Worm (Caenorhabditis elegans) whole organism, L3 larva: ENCODE measurements around the gene F54H12.8.

Experiments used
- ama-1 ChIP-seq: fragments of 150-350 bp; optimal IDR thresholded peaks from 2 replicates; lab custom pipeline; 2018
- ceh-16 ChIP-seq: sonication (generic microtip); optimal IDR thresholded peaks from 2 replicates; lab custom pipeline; 2017; ENCODE audit warnings: missing biosample characterization, missing genetic modification characterization
- ceh-28 ChIP-seq: fragments of 150-350 bp; optimal IDR thresholded peaks from 2 replicates; lab custom pipeline; 2014; ENCODE audit warnings: missing biosample characterization, missing genetic modification reagents, missing genetic modification characterization
- ceh-82 ChIP-seq: fragments of 150-350 bp; optimal IDR thresholded peaks from 2 replicates; lab custom pipeline; 2014; ENCODE audit warnings: missing biosample characterization, missing genetic modification characterization
- daf-12 ChIP-seq: fragments of 150-350 bp; optimal IDR thresholded peaks from 2 replicates; lab custom pipeline; 2014; ENCODE audit warnings: missing biosample characterization, missing genetic modification reagents, missing genetic modification characterization
- egl-27 ChIP-seq: sonication (generic microtip); optimal IDR thresholded peaks from 4 replicates; lab custom pipeline; 2017; ENCODE audit warnings: missing biosample characterization, missing genetic modification reagents, missing genetic modification characterization
- egl-5 ChIP-seq: fragments of 150-350 bp; optimal IDR thresholded peaks from 2 replicates; lab custom pipeline; 2017; ENCODE audit warnings: missing biosample characterization, missing genetic modification reagents, missing genetic modification characterization, inconsistent platforms
- elt-2 ChIP-seq: sonication (generic microtip); optimal IDR thresholded peaks from 2 replicates; lab custom pipeline; 2016; ENCODE audit warnings: missing genetic modification reagents, mild to moderate bottlenecking, missing genetic modification characterization, missing compliant biosample characterization
- elt-3 ChIP-seq, 3 experiments: fragments of 150-350 bp in 1 of 3; sonication (generic microtip) in 2 of 3; optimal IDR thresholded peaks; 2 replicates in 2 of 3; 4 replicates in 1 of 3; lab custom pipeline; 2014 to 2017; ENCODE audit warnings: missing biosample characterization in 3 of 3, missing genetic modification characterization in 3 of 3
- eor-1 ChIP-seq, 2 experiments: fragments of 150-350 bp; optimal IDR thresholded peaks; 2 replicates each; lab custom pipeline; 2014 to 2018; ENCODE audit warnings: missing biosample characterization in 2 of 2, missing genetic modification characterization in 2 of 2
- fkh-10 ChIP-seq: sonication (generic microtip); optimal IDR thresholded peaks from 2 replicates; lab custom pipeline; 2017; ENCODE audit warnings: missing biosample characterization, missing genetic modification reagents, missing genetic modification characterization
- fkh-2 ChIP-seq: fragments of 150-350 bp; optimal IDR thresholded peaks from 2 replicates; lab custom pipeline; 2014; ENCODE audit warnings: missing biosample characterization, missing genetic modification reagents, missing genetic modification characterization
- fos-1 ChIP-seq: fragments of 150-350 bp; optimal IDR thresholded peaks from 2 replicates; lab custom pipeline; 2014; ENCODE audit warnings: missing biosample characterization, missing genetic modification characterization
- hmg-11 ChIP-seq: sonication (generic microtip); optimal IDR thresholded peaks from 2 replicates; lab custom pipeline; 2016; ENCODE audit warnings: missing genetic modification characterization, missing compliant biosample characterization
- jun-1 ChIP-seq: fragments of 150-350 bp; optimal IDR thresholded peaks from 2 replicates; lab custom pipeline; 2014; ENCODE audit warnings: missing biosample characterization, missing genetic modification reagents, missing genetic modification characterization
- lin-15B ChIP-seq: fragments of 150-350 bp; optimal IDR thresholded peaks from 2 replicates; lab custom pipeline; 2014; ENCODE audit warnings: missing biosample characterization, missing genetic modification characterization
- lin-39 ChIP-seq: fragments of 150-350 bp; optimal IDR thresholded peaks from 2 replicates; lab custom pipeline; 2018; ENCODE audit warnings: missing biosample characterization, missing genetic modification reagents, missing genetic modification characterization
- lsy-12 ChIP-seq: sonication (generic microtip); optimal IDR thresholded peaks from 2 replicates; lab custom pipeline; 2016; ENCODE audit warnings: mild to moderate bottlenecking, missing genetic modification characterization, missing compliant biosample characterization
- mdl-1 ChIP-seq: fragments of 150-350 bp; optimal IDR thresholded peaks from 2 replicates; lab custom pipeline; 2014; ENCODE audit warnings: missing biosample characterization, missing genetic modification characterization
- mml-1 ChIP-seq: fragments of 150-350 bp; sonication (generic microtip); optimal IDR thresholded peaks from 3 replicates; lab custom pipeline; 2014; ENCODE audit warnings: missing biosample characterization, missing genetic modification characterization
- nfya-1 ChIP-seq: sonication (generic microtip); optimal IDR thresholded peaks from 2 replicates; lab custom pipeline; 2017; ENCODE audit warnings: missing genetic modification characterization, mild to moderate bottlenecking, missing compliant biosample characterization, antibody characterized with exemption, moderate library complexity; ENCODE audit not compliant: insufficient read depth
- nhr-11 ChIP-seq: fragments of 150-350 bp; optimal IDR thresholded peaks from 2 replicates; lab custom pipeline; 2014; ENCODE audit warnings: missing biosample characterization, missing genetic modification characterization
- nhr-12 ChIP-seq: fragments of 150-350 bp; optimal IDR thresholded peaks from 2 replicates; lab custom pipeline; 2014; ENCODE audit warnings: missing biosample characterization, missing genetic modification characterization
- nhr-25 ChIP-seq: sonication (generic microtip); optimal IDR thresholded peaks from 2 replicates; lab custom pipeline; 2017; ENCODE audit warnings: missing biosample characterization, missing genetic modification characterization
- nhr-43 ChIP-seq: sonication (generic microtip); optimal IDR thresholded peaks from 2 replicates; lab custom pipeline; 2016; ENCODE audit warnings: mild to moderate bottlenecking, missing genetic modification characterization, missing compliant biosample characterization; ENCODE audit not compliant: poor library complexity, severe bottlenecking
- nhr-67 ChIP-seq: fragments of 150-350 bp; optimal IDR thresholded peaks from 2 replicates; lab custom pipeline; 2014; ENCODE audit warnings: missing biosample characterization, missing genetic modification characterization
- pha-4 ChIP-seq: fragments of 150-350 bp; optimal IDR thresholded peaks from 2 replicates; lab custom pipeline; 2014; ENCODE audit warnings: missing biosample characterization, missing genetic modification reagents, missing genetic modification characterization
- pqm-1 ChIP-seq: fragments of 150-350 bp; optimal IDR thresholded peaks from 2 replicates; lab custom pipeline; 2017; ENCODE audit warnings: missing biosample characterization, missing genetic modification characterization, inconsistent platforms
- sea-2 ChIP-seq: fragments of 150-350 bp; sonication (generic microtip); optimal IDR thresholded peaks from 4 replicates; lab custom pipeline; 2014; ENCODE audit warnings: missing biosample characterization, missing genetic modification reagents, missing genetic modification characterization
- skn-1 ChIP-seq: fragments of 150-350 bp; optimal IDR thresholded peaks from 2 replicates; lab custom pipeline; 2014; ENCODE audit warnings: missing biosample characterization, missing genetic modification characterization
- tbx-2 ChIP-seq: sonication (generic microtip); optimal IDR thresholded peaks from 2 replicates; lab custom pipeline; 2016; ENCODE audit warnings: mild to moderate bottlenecking, missing genetic modification characterization, missing compliant biosample characterization
- unc-39 ChIP-seq: sonication (generic microtip); optimal IDR thresholded peaks from 4 replicates; lab custom pipeline; 2017; ENCODE audit warnings: missing biosample characterization, missing genetic modification characterization
- unc-62 ChIP-seq: fragments of 150-350 bp; sonication (generic microtip); optimal IDR thresholded peaks from 4 replicates; lab custom pipeline; 2014; ENCODE audit warnings: missing biosample characterization, missing genetic modification reagents, missing genetic modification characterization
- zag-1 ChIP-seq: fragments of 150-350 bp; optimal IDR thresholded peaks from 2 replicates; lab custom pipeline; 2014; ENCODE audit warnings: missing biosample characterization, missing genetic modification characterization
- ztf-11 ChIP-seq: fragments of 150-350 bp; optimal IDR thresholded peaks from 2 replicates; lab custom pipeline; 2014; ENCODE audit warnings: missing biosample characterization, missing genetic modification characterization
- ztf-4 ChIP-seq: fragments of 150-350 bp; optimal IDR thresholded peaks from 2 replicates; lab custom pipeline; 2014; ENCODE audit warnings: missing biosample characterization, missing genetic modification characterization

F54H12.8 gene

DNA sequence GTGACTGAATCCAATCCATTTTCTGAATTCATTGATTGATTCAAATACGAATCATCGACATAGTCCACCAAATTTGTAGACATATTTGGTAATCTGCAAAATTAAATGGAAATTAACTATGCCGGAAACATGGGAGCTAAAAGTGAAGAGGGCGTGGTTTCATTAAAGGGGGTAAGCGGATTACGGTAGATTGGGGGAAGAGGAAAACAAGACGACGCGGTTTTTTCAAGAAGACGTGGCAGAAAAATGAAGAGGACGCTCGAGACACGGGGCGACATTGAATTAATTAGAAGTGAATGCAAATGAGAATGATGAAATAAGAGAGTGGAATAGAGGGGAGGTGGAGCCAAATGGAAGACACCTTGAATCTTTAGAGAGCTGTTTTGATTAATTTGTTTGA is 27.3 kb upstream of the F54H12.8 start, which contains the start of gene npr-17:
Gene npr-17, minus strand, starts transcription at position 101 of the 400 bp plus-strand sequence.
- no peak for TF ChIP-seq eor-1 (tag; optimal IDR thresholded peaks at IDR 0.05; lab: Kevin White, UChicago)
- TF ChIP-seq ceh-16 (tag; lab: Kevin White, UChicago), result no peak
- no peak for TF ChIP-seq pha-4
- no peak for TF ChIP-seq elt-3 (tag; optimal IDR thresholded peaks at IDR 0.05; lab: Kevin White, UChicago)
- TF ChIP-seq daf-12 (tag; lab: Kevin White, UChicago), result no peak
- TF ChIP-seq lsy-12 (tag; lab: Kevin White, UChicago), result no peak

DNA sequence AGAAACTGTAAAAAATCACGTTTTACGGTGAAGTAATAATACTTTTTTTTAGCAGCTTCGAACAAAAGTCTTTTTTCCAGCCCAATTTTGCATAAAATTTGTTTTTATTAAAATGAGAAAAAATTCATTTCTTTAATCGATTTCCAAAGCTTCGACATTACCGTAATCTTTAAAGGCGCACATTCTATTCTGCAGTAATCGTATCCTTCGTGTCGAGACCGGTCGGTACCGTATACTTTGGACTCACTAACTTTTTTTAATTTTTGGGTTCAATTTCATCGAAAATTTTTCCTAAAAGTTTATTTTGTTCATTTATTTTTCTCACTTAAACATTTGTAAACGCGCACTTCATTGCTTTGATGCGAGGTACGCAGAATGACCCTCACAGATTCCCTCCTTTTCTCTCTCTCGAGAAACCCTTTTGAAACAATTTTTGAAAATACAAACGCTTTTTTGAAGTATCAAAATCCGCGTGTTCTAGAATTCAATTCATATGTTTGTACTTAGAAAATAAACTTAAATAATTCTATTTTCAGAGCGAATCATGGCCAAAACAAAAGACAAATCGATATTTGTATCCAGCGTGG is 17.7 kb upstream of the F54H12.8 start, which contains the start of gene hrpk-2:
Gene hrpk-2, plus strand, starts transcription at position 537 of the 587 bp plus-strand sequence.
- TF ChIP-seq sea-2 (GFP tag; lab: Kevin White, UChicago), result no peak
- TF ChIP-seq egl-27 (tag; lab: Kevin White, UChicago), result no peak
- no peak for TF ChIP-seq tbx-2 (tag; lab: Kevin White, UChicago)
- TF ChIP-seq skn-1 (tag; lab: Kevin White, UChicago), result no peak
- no peak for TF ChIP-seq mdl-1 (tag; lab: Kevin White, UChicago)
- TF ChIP-seq egl-5 (tag; lab: Kevin White, UChicago), result no peak
- TF ChIP-seq nhr-43 (tag; lab: Kevin White, UChicago), result no peak

DNA sequence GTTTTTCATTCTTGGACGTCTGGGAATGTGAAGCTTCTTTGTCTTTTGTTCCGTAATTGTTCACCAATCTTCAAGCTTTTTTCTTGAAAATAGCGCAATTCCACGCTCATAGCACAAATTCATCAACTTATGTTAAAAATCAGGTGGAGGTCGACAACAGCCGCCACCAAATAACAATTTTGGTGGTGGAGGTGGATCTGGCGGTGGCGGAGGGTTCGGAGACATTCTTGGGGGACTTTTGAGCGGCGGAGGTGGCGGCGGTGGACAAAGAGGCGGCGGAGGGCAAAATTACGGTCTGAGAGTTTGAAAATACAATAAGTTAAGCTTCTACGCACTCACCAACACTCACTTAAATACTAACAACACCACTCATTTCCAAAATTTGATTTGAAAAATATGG is 12.9 kb upstream of the F54H12.8 start:
- TF ChIP-seq lsy-12 (tag; lab: Kevin White, UChicago), result no peak
- no peak for TF ChIP-seq ztf-4
- TF ChIP-seq fkh-2 (tag; lab: Kevin White, UChicago), result no peak
- no peak for TF ChIP-seq egl-5 (tag; lab: Kevin White, UChicago)

DNA sequence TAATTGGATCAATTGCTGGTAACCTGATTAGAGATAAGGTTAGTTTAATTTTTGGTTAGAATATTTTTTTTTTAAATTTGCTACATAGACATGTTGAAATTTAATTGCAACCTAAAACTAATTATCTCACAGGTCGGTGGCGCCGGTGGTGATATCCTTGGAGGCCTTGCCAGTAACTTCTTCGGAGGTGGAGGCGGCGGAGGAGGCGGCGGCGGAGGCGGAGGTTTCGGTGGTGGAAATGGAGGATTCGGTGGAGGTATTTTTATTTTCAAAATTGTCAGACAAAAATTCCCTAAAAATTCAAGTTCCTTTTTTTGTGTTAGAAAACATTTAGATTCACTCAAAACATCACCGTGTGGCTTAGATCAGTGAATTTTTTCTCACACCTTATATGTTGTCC is 12.2 kb upstream of the F54H12.8 start:
- no peak for TF ChIP-seq nhr-43 (tag; lab: Kevin White, UChicago)
- TF ChIP-seq ama-1 (lab: Kevin White, UChicago), result no peak
- no peak for TF ChIP-seq skn-1 (tag; lab: Kevin White, UChicago)
- TF ChIP-seq ceh-28 (tag; lab: Kevin White, UChicago), result no peak
- TF ChIP-seq fos-1, result no peak
- TF ChIP-seq pqm-1 (tag; lab: Kevin White, UChicago), result no peak
- no peak for TF ChIP-seq unc-62 (GFP tag; lab: Kevin White, UChicago)
- no peak for TF ChIP-seq tbx-2 (tag; lab: Kevin White, UChicago)
- no peak for TF ChIP-seq ztf-4
- TF ChIP-seq fkh-10 (GFP tag; lab: Kevin White, UChicago), result no peak
- no peak for TF ChIP-seq mdl-1 (tag; lab: Kevin White, UChicago)
- TF ChIP-seq lsy-12 (tag; lab: Kevin White, UChicago), result no peak
- TF ChIP-seq elt-3 (tag; optimal IDR thresholded peaks at IDR 0.05; lab: Kevin White, UChicago), result no peak
- TF ChIP-seq lin-39, result no peak
- TF ChIP-seq zag-1 (tag; lab: Kevin White, UChicago), result no peak
- TF ChIP-seq mml-1, result no peak
- no peak for TF ChIP-seq lin-15B (tag; lab: Kevin White, UChicago)
- TF ChIP-seq nhr-67 (tag; lab: Kevin White, UChicago), result no peak

DNA sequence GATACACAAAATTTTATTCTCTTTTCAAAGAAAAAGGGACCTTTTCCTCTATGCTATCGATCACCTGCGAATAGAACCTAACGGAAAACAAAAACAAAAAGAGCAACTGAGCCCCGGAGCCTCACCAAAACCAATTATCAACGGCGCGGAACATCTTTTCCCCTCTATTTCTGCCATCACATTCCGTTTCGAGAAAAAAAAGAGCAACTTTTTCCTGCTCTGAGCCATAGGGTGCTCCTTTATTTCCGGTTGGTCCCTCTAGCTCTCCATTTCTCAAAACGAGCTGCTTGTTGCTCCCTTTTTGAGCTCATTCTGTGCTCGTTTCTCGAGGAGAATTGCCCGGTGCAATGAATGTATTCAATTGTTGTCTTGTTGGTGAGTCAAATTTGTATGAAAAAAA is 10.6 kb upstream of the F54H12.8 start, which contains the start of gene clp-1:
Gene clp-1, plus strand, starts transcription at position 301 of the 400 bp plus-strand sequence.
- peak; percentile 28 for TF ChIP-seq ama-1 (lab: Kevin White, UChicago)
- TF ChIP-seq nhr-11 (tag; lab: Kevin White, UChicago), result no peak
- TF ChIP-seq unc-62 (GFP tag; lab: Kevin White, UChicago), result no peak
- TF ChIP-seq jun-1 (tag; lab: Kevin White, UChicago), result no peak
- TF ChIP-seq lin-39, result peak; percentile 26
- TF ChIP-seq hmg-11 (tag; lab: Kevin White, UChicago), result no peak
- no peak for TF ChIP-seq unc-39 (tag; lab: Kevin White, UChicago)

DNA sequence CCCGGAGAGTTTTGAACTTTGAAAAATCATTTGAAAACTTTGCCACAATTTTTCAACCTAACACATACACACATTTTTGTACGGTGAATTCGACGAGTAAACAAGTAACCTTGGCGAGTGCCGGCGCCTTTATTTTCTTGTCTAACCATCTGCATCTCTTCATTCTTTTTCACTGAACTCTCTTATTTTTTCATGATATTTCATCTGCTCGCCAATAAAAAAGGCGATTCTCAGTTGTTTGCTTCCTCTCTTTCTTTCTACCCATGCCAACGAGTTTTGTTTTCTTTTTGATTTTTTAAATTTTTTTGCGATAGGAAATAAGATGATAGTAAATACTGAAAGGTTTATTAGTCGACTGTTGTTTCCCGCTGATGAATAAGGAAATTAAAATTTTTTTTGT is 9.7 kb upstream of the F54H12.8 start:
- TF ChIP-seq nfya-1 (tag; lab: Kevin White, UChicago) (peak; percentile 57), hmg-11 (tag; lab: Kevin White, UChicago) (peak; percentile 43), nhr-12 (no peak), nhr-25 (tag; lab: Kevin White, UChicago) (peak; percentile 71), elt-2 (peak; percentile 63), ztf-11 (tag; lab: Kevin White, UChicago) (no peak), egl-5 (tag; lab: Kevin White, UChicago) (peak; percentile 64), lin-15B (tag; lab: Kevin White, UChicago) (peak; percentile 10), pha-4 (peak; percentile 95), ceh-82 (tag; lab: Kevin White, UChicago) (no peak)
